Worm (Caenorhabditis elegans) whole organism, L1 larva: ENCODE results near the gene dhs-17.
A peak's percentile ranks its signal among the peaks of the same experiment; 100 is the strongest.

Source experiments
- C04F5.9 ChIP-seq: sonication (generic microtip); optimal IDR thresholded peaks from 2 replicates; lab custom pipeline; 2016; ENCODE audit warnings: missing genetic modification characterization, missing compliant biosample characterization
- F16B12.6 ChIP-seq: fragments of 150-350 bp; optimal IDR thresholded peaks from 2 replicates; lab custom pipeline; 2014; ENCODE audit warnings: missing biosample characterization, missing genetic modification characterization
- Y116A8C.19 ChIP-seq: sonication (generic microtip); optimal IDR thresholded peaks from 2 replicates; lab custom pipeline; 2016; ENCODE audit warnings: missing compliant biosample characterization, missing genetic modification characterization, borderline replicate concordance
- alr-1 ChIP-seq: fragments of 200-800 bp; sonication (Bioruptor generic); optimal IDR thresholded peaks from 2 replicates; lab custom pipeline; 2018; ENCODE audit warnings: borderline replicate concordance, mild to moderate bottlenecking, missing genetic modification characterization, missing compliant biosample characterization
- ceh-8 ChIP-seq: fragments of 200-800 bp; sonication (Bioruptor generic); optimal IDR thresholded peaks from 2 replicates; lab custom pipeline; 2018; ENCODE audit warnings: mild to moderate bottlenecking, missing genetic modification characterization, moderate library complexity, missing compliant biosample characterization
- ceh-82 ChIP-seq, 3 experiments: fragments of 150-350 bp in 1 of 3; sonication (generic microtip) in 2 of 3; optimal IDR thresholded peaks; 2 replicates each; lab custom pipeline; 2014 to 2017; ENCODE audit warnings: missing biosample characterization in 3 of 3, missing genetic modification characterization in 3 of 3
- ceh-88 ChIP-seq: fragments of 200-800 bp; sonication (Bioruptor generic); IDR thresholded peaks from 2 replicates; pipeline ENCODE4 v1.3.6; 2022; ENCODE audit warnings: missing genetic modification characterization, missing compliant biosample characterization
- ceh-90 ChIP-seq: sonication (generic microtip); optimal IDR thresholded peaks from 2 replicates; lab custom pipeline; 2016; ENCODE audit warnings: missing genetic modification characterization, missing compliant biosample characterization
- efl-3 ChIP-seq: fragments of 200-800 bp; sonication (Bioruptor generic); optimal IDR thresholded peaks from 2 replicates; lab custom pipeline; 2018; ENCODE audit warnings: mild to moderate bottlenecking, missing genetic modification characterization, missing compliant biosample characterization
- egl-27 ChIP-seq, 2 experiments: fragments of 150-350 bp in 1 of 2; sonication (generic microtip); optimal IDR thresholded peaks; 3 replicates each; lab custom pipeline; 2017 to 2018; ENCODE audit warnings: missing biosample characterization in 2 of 2, missing genetic modification characterization in 2 of 2, missing genetic modification reagents in 2 of 2
- elt-2 ChIP-seq: sonication (generic microtip); optimal IDR thresholded peaks from 2 replicates; lab custom pipeline; 2016; ENCODE audit warnings: missing genetic modification characterization, mild to moderate bottlenecking, inconsistent platforms, missing compliant biosample characterization, missing genetic modification reagents
- elt-3 ChIP-seq, 6 experiments: fragments of 150-350 bp in 1 of 6; sonication (generic microtip); optimal IDR thresholded peaks; 2 replicates each; lab custom pipeline; 2017 to 2018; ENCODE audit warnings: missing biosample characterization in 6 of 6, missing genetic modification characterization in 6 of 6, inconsistent platforms in 1 of 6
- ets-5 ChIP-seq: fragments of 200-800 bp; sonication (Bioruptor generic); IDR thresholded peaks from 2 replicates; pipeline ENCODE4 v1.3.6; 2022; ENCODE audit warnings: missing genetic modification characterization, missing compliant biosample characterization
- fkh-10 ChIP-seq: sonication (generic microtip); optimal IDR thresholded peaks from 2 replicates; lab custom pipeline; 2017; ENCODE audit warnings: missing biosample characterization, missing genetic modification reagents, missing genetic modification characterization
- fkh-4 ChIP-seq: sonication (generic microtip); optimal IDR thresholded peaks from 2 replicates; lab custom pipeline; 2016; ENCODE audit warnings: missing compliant biosample characterization, missing genetic modification characterization, borderline replicate concordance
- hlh-17 ChIP-seq: fragments of 200-800 bp; sonication (Bioruptor generic); optimal IDR thresholded peaks from 2 replicates; lab custom pipeline; 2018; ENCODE audit warnings: missing genetic modification characterization, mild to moderate bottlenecking, missing compliant biosample characterization, moderate library complexity, borderline replicate concordance
- hpl-2 ChIP-seq: fragments of 150-350 bp; optimal IDR thresholded peaks from 2 replicates; lab custom pipeline; 2014; ENCODE audit warnings: missing biosample characterization, missing genetic modification reagents, missing genetic modification characterization
- irx-1 ChIP-seq: sonication (generic microtip); optimal IDR thresholded peaks from 2 replicates; lab custom pipeline; 2016; ENCODE audit warnings: missing genetic modification characterization, missing compliant biosample characterization
- isw-1 ChIP-seq: fragments of 200-800 bp; sonication (Bioruptor generic); IDR thresholded peaks from 2 replicates; pipeline ENCODE4 v1.3.6; 2022; ENCODE audit warnings: missing genetic modification characterization, missing compliant biosample characterization
- jun-1 ChIP-seq: fragments of 150-350 bp; optimal IDR thresholded peaks from 2 replicates; lab custom pipeline; 2014; ENCODE audit warnings: missing biosample characterization, missing genetic modification reagents, missing genetic modification characterization
- lin-13 ChIP-seq: fragments of 150-350 bp; optimal IDR thresholded peaks from 2 replicates; lab custom pipeline; 2014; ENCODE audit warnings: missing biosample characterization, missing genetic modification reagents, missing genetic modification characterization
- lin-14 ChIP-seq: fragments of 200-800 bp; sonication (Bioruptor generic); optimal IDR thresholded peaks from 2 replicates; lab custom pipeline; 2018; ENCODE audit warnings: mild to moderate bottlenecking, missing genetic modification characterization, moderate library complexity, missing compliant biosample characterization
- lin-35 ChIP-seq, 2 experiments: fragments of 150-350 bp; optimal IDR thresholded peaks; 2 replicates each; lab custom pipeline; 2014; ENCODE audit warnings: missing biosample characterization in 2 of 2, missing genetic modification characterization in 2 of 2, missing genetic modification reagents in 2 of 2
- lin-39 ChIP-seq: fragments of 150-350 bp; optimal IDR thresholded peaks from 2 replicates; lab custom pipeline; 2014; ENCODE audit warnings: missing biosample characterization, missing genetic modification reagents, missing genetic modification characterization
- lir-3 ChIP-seq: sonication (generic microtip); optimal IDR thresholded peaks from 2 replicates; lab custom pipeline; 2016; ENCODE audit warnings: mild to moderate bottlenecking, missing genetic modification characterization, moderate library complexity, missing compliant biosample characterization; ENCODE audit not compliant: poor library complexity
- lsy-2 ChIP-seq, 2 experiments: fragments of 150-350 bp; optimal IDR thresholded peaks; 2 replicates each; lab custom pipeline; 2014; ENCODE audit warnings: missing biosample characterization in 2 of 2, missing genetic modification characterization in 2 of 2
- mab-9 ChIP-seq: fragments of 200-800 bp; sonication (Bioruptor generic); IDR thresholded peaks from 2 replicates; pipeline ENCODE4 v1.3.6; 2022; ENCODE audit warnings: missing genetic modification reagents, missing genetic modification characterization, missing compliant biosample characterization
- mdl-1 ChIP-seq, 2 experiments: fragments of 150-350 bp; optimal IDR thresholded peaks; 2 replicates each; lab custom pipeline; 2014 to 2017; ENCODE audit warnings: missing biosample characterization in 2 of 2, missing genetic modification characterization in 2 of 2, inconsistent platforms in 1 of 2
- mep-1 ChIP-seq: fragments of 150-350 bp; optimal IDR thresholded peaks from 2 replicates; lab custom pipeline; 2014; ENCODE audit warnings: missing biosample characterization, missing genetic modification characterization
- nhr-12 ChIP-seq: sonication (generic microtip); optimal IDR thresholded peaks from 2 replicates; lab custom pipeline; 2017; ENCODE audit warnings: missing biosample characterization, missing genetic modification characterization
- nhr-20 ChIP-seq: sonication (generic microtip); optimal IDR thresholded peaks from 2 replicates; lab custom pipeline; 2016; ENCODE audit warnings: mild to moderate bottlenecking, missing genetic modification characterization, missing compliant biosample characterization
- nhr-71 ChIP-seq: sonication (generic microtip); optimal IDR thresholded peaks from 2 replicates; lab custom pipeline; 2016; ENCODE audit warnings: mild to moderate bottlenecking, missing genetic modification characterization, moderate library complexity, missing compliant biosample characterization
- nhr-76 ChIP-seq: sonication (generic microtip); optimal IDR thresholded peaks from 2 replicates; lab custom pipeline; 2017; ENCODE audit warnings: missing biosample characterization, missing genetic modification characterization
- nhr-84 ChIP-seq: sonication (generic microtip); optimal IDR thresholded peaks from 2 replicates; lab custom pipeline; 2017; ENCODE audit warnings: missing biosample characterization, missing genetic modification characterization
- nhr-85 ChIP-seq: sonication (generic microtip); peaks from one replicate; lab custom pipeline; 2016; ENCODE audit warnings: missing genetic modification characterization, inconsistent platforms, missing compliant biosample characterization
- nhr-90 ChIP-seq: sonication (generic microtip); optimal IDR thresholded peaks from 2 replicates; lab custom pipeline; 2016; ENCODE audit warnings: mild to moderate bottlenecking, missing genetic modification characterization, missing compliant biosample characterization; ENCODE audit not compliant: poor library complexity
- pag-3 ChIP-seq: sonication (generic microtip); optimal IDR thresholded peaks from 2 replicates; lab custom pipeline; 2017; ENCODE audit warnings: missing genetic modification characterization, mild to moderate bottlenecking, missing compliant biosample characterization, antibody characterized with exemption, borderline replicate concordance; ENCODE audit not compliant: insufficient read depth
- pqm-1 ChIP-seq: sonication (generic microtip); optimal IDR thresholded peaks from 3 replicates; lab custom pipeline; 2017; ENCODE audit warnings: missing biosample characterization, missing genetic modification characterization
- snpc-4 ChIP-seq: fragments of 150-350 bp; optimal IDR thresholded peaks from 2 replicates; lab custom pipeline; 2014; ENCODE audit warnings: missing biosample characterization, missing genetic modification characterization
- snu-23 ChIP-seq: sonication (generic microtip); optimal IDR thresholded peaks from 2 replicates; lab custom pipeline; 2016; ENCODE audit warnings: missing genetic modification characterization, missing compliant biosample characterization
- sox-4 ChIP-seq: sonication (generic microtip); optimal IDR thresholded peaks from 2 replicates; lab custom pipeline; 2016; ENCODE audit warnings: missing genetic modification characterization, missing compliant biosample characterization
- sup-37 ChIP-seq: fragments of 200-800 bp; sonication (Bioruptor generic); optimal IDR thresholded peaks from 2 replicates; lab custom pipeline; 2018; ENCODE audit warnings: mild to moderate bottlenecking, missing genetic modification characterization, missing compliant biosample characterization
- swsn-7 ChIP-seq: sonication (generic microtip); optimal IDR thresholded peaks from 2 replicates; lab custom pipeline; 2016; ENCODE audit warnings: missing genetic modification characterization, missing compliant biosample characterization
- tbx-2 ChIP-seq: sonication (generic microtip); optimal IDR thresholded peaks from 2 replicates; lab custom pipeline; 2016; ENCODE audit warnings: missing genetic modification characterization, missing compliant biosample characterization
- tlp-1 ChIP-seq: fragments of 150-350 bp; optimal IDR thresholded peaks from 2 replicates; lab custom pipeline; 2014; ENCODE audit warnings: missing biosample characterization, missing genetic modification characterization
- unc-130 ChIP-seq: fragments of 150-350 bp; optimal IDR thresholded peaks from 2 replicates; lab custom pipeline; 2017; ENCODE audit warnings: missing biosample characterization, missing genetic modification characterization, inconsistent platforms
- unc-62 ChIP-seq: fragments of 150-350 bp; optimal IDR thresholded peaks from 2 replicates; lab custom pipeline; 2014; ENCODE audit warnings: missing biosample characterization, missing genetic modification reagents, missing genetic modification characterization
- vab-15 ChIP-seq: sonication (generic microtip); optimal IDR thresholded peaks from 2 replicates; lab custom pipeline; 2017; ENCODE audit warnings: missing genotype, mild to moderate bottlenecking, missing genetic modification characterization, missing compliant biosample characterization
- xbp-1 ChIP-seq: sonication (generic microtip); optimal IDR thresholded peaks from 2 replicates; lab custom pipeline; 2016; ENCODE audit warnings: missing genetic modification characterization, missing compliant biosample characterization
- zag-1 ChIP-seq: fragments of 150-350 bp; optimal IDR thresholded peaks from 2 replicates; lab custom pipeline; 2014; ENCODE audit warnings: missing biosample characterization, missing genetic modification characterization
- ztf-11 ChIP-seq, 2 experiments: sonication (generic microtip); optimal IDR thresholded peaks; 2 replicates each; lab custom pipeline; 2016 to 2017; ENCODE audit warnings: missing genetic modification characterization in 2 of 2, missing biosample characterization in 1 of 2, missing compliant biosample characterization in 1 of 2
- ztf-4 ChIP-seq: fragments of 150-350 bp; optimal IDR thresholded peaks from 2 replicates; lab custom pipeline; 2014; ENCODE audit warnings: missing biosample characterization, missing genetic modification characterization

Gene dhs-17

ce11 chrV:6000368-6000802, 34.2 kb downstream of the dhs-17 start (continued):
- TF ChIP-seq alr-1 (tag; lab: Kevin White, UChicago) (no peak), elt-3 (tag; optimal IDR thresholded peaks at IDR 0.05; lab: Kevin White, UChicago) (peak in 3 of 6 experiments; percentile 6 to 95 (median 94)), egl-27 (tag; optimal IDR thresholded peaks at IDR 0.05; lab: Kevin White, UChicago) (peak; percentile 74 to 91), lsy-2 (tag; optimal IDR thresholded peaks at IDR 0.05; lab: Kevin White, UChicago) (peak; percentile 84 to 92), unc-62 (GFP tag; lab: Kevin White, UChicago) (no peak), mdl-1 (tag; optimal IDR thresholded peaks at IDR 0.05; lab: Kevin White, UChicago) (peak; percentile 15 to 97), ztf-11 (tag; optimal IDR thresholded peaks at IDR 0.05; lab: Kevin White, UChicago) (no peak), F16B12.6 (peak; percentile 12), pqm-1 (tag; lab: Kevin White, UChicago) (peak; percentile 2), swsn-7 (tag; lab: Kevin White, UChicago) (peak; percentile 94), mep-1 (peak; percentile 93), mab-9 (GFP tag; lab: Robert Waterston, UW) (peak; percentile 68), ceh-82 (tag; optimal IDR thresholded peaks at IDR 0.05; lab: Kevin White, UChicago) (peak; percentile 55 to 79 (median 70)), lin-35 (GFP tag; optimal IDR thresholded peaks at IDR 0.05; lab: Kevin White, UChicago) (peak; percentile 79 to 89), zag-1 (tag; lab: Kevin White, UChicago) (no peak), vab-15 (tag; lab: Kevin White, UChicago) (no peak), hlh-17 (GFP tag; lab: Kevin White, UChicago) (no peak), lir-3 (tag; lab: Kevin White, UChicago) (peak; percentile 83), jun-1 (tag; lab: Kevin White, UChicago) (peak; percentile 95), nhr-12 (tag; lab: Kevin White, UChicago) (no peak), fkh-4 (tag; lab: Kevin White, UChicago) (no peak), ceh-8 (GFP tag; lab: Kevin White, UChicago) (peak; percentile 75), elt-2 (peak; percentile 97), fkh-10 (peak; percentile 50), lin-39 (tag; lab: Kevin White, UChicago) (peak; percentile 79), efl-3 (GFP tag; lab: Kevin White, UChicago) (no peak), pag-3 (tag; lab: Kevin White, UChicago) (peak; percentile 85), tlp-1 (tag; lab: Kevin White, UChicago) (no peak), lin-13 (GFP tag; lab: Kevin White, UChicago) (peak; percentile 82), snpc-4 (tag; lab: Kevin White, UChicago) (peak; percentile 43), xbp-1 (tag; lab: Kevin White, UChicago) (peak; percentile 91), sup-37 (GFP tag; lab: Kevin White, UChicago) (peak; percentile 73), lin-14 (GFP tag; lab: Kevin White, UChicago) (peak; percentile 98), ets-5 (GFP tag; lab: Robert Waterston, UW) (no peak), nhr-76 (no peak), nhr-71 (peak; percentile 98), tbx-2 (tag; lab: Kevin White, UChicago) (peak; percentile 93), ceh-90 (tag; lab: Kevin White, UChicago) (no peak), sox-4 (tag; lab: Kevin White, UChicago) (peak; percentile 70), ceh-88 (GFP tag; lab: Robert Waterston, UW) (no peak; the same call in 1 of the 2 replicates), isw-1 (GFP tag; lab: Robert Waterston, UW) (peak; percentile 68), nhr-84 (tag; lab: Kevin White, UChicago) (no peak), ztf-4 (tag; lab: Kevin White, UChicago) (peak; percentile 96), nhr-85 (tag; lab: Kevin White, UChicago) (peak; percentile 99), irx-1 (tag; lab: Kevin White, UChicago) (peak; percentile 76), nhr-20 (tag; lab: Kevin White, UChicago) (peak; percentile 98), hpl-2 (GFP tag; lab: Kevin White, UChicago) (peak; percentile 73), Y116A8C.19 (no peak), snu-23 (GFP tag; lab: Kevin White, UChicago) (peak; percentile 98), unc-130 (tag; lab: Kevin White, UChicago) (peak; percentile 27), nhr-90 (tag; lab: Kevin White, UChicago) (peak; percentile 93), C04F5.9 (tag; lab: Kevin White, UChicago) (peak; percentile 49)
